Worm (Caenorhabditis elegans) whole organism, L3 larva: ENCODE measurements around the gene F54E7.6.

ENCODE experiments used
- ZK546.5 ChIP-seq: sonication (generic microtip); optimal IDR thresholded peaks from 2 replicates; lab custom pipeline; 2017; ENCODE audit warnings: missing biosample characterization, missing genetic modification characterization
- aly-2 ChIP-seq: fragments of 150-350 bp; optimal IDR thresholded peaks from 2 replicates; lab custom pipeline; 2014; ENCODE audit warnings: missing biosample characterization, missing genetic modification characterization
- ama-1 ChIP-seq: fragments of 150-350 bp; optimal IDR thresholded peaks from 2 replicates; lab custom pipeline; 2018
- ceh-16 ChIP-seq: sonication (generic microtip); optimal IDR thresholded peaks from 2 replicates; lab custom pipeline; 2017; ENCODE audit warnings: missing biosample characterization, missing genetic modification characterization
- ceh-82 ChIP-seq: fragments of 150-350 bp; optimal IDR thresholded peaks from 2 replicates; lab custom pipeline; 2014; ENCODE audit warnings: missing biosample characterization, missing genetic modification characterization
- daf-12 ChIP-seq: fragments of 150-350 bp; optimal IDR thresholded peaks from 2 replicates; lab custom pipeline; 2014; ENCODE audit warnings: missing biosample characterization, missing genetic modification reagents, missing genetic modification characterization
- egl-5 ChIP-seq: fragments of 150-350 bp; optimal IDR thresholded peaks from 2 replicates; lab custom pipeline; 2017; ENCODE audit warnings: missing biosample characterization, missing genetic modification reagents, missing genetic modification characterization, inconsistent platforms
- elt-1 ChIP-seq: fragments of 150-350 bp; optimal IDR thresholded peaks from 2 replicates; lab custom pipeline; 2014; ENCODE audit warnings: missing biosample characterization, missing genetic modification characterization
- elt-2 ChIP-seq: sonication (generic microtip); optimal IDR thresholded peaks from 2 replicates; lab custom pipeline; 2016; ENCODE audit warnings: missing genetic modification reagents, mild to moderate bottlenecking, missing genetic modification characterization, missing compliant biosample characterization
- elt-3 ChIP-seq, 3 experiments: fragments of 150-350 bp in 1 of 3; sonication (generic microtip) in 2 of 3; optimal IDR thresholded peaks; 2 replicates in 2 of 3; 4 replicates in 1 of 3; lab custom pipeline; 2014 to 2017; ENCODE audit warnings: missing biosample characterization in 3 of 3, missing genetic modification characterization in 3 of 3
- eor-1 ChIP-seq, 2 experiments: fragments of 150-350 bp; optimal IDR thresholded peaks; 2 replicates each; lab custom pipeline; 2014 to 2018; ENCODE audit warnings: missing biosample characterization in 2 of 2, missing genetic modification characterization in 2 of 2
- fkh-2 ChIP-seq: fragments of 150-350 bp; optimal IDR thresholded peaks from 2 replicates; lab custom pipeline; 2014; ENCODE audit warnings: missing biosample characterization, missing genetic modification reagents, missing genetic modification characterization
- fos-1 ChIP-seq: fragments of 150-350 bp; optimal IDR thresholded peaks from 2 replicates; lab custom pipeline; 2014; ENCODE audit warnings: missing biosample characterization, missing genetic modification characterization
- hmg-11 ChIP-seq: sonication (generic microtip); optimal IDR thresholded peaks from 2 replicates; lab custom pipeline; 2016; ENCODE audit warnings: missing genetic modification characterization, missing compliant biosample characterization
- jun-1 ChIP-seq: fragments of 150-350 bp; optimal IDR thresholded peaks from 2 replicates; lab custom pipeline; 2014; ENCODE audit warnings: missing biosample characterization, missing genetic modification reagents, missing genetic modification characterization
- lin-15B ChIP-seq: fragments of 150-350 bp; optimal IDR thresholded peaks from 2 replicates; lab custom pipeline; 2014; ENCODE audit warnings: missing biosample characterization, missing genetic modification characterization
- lin-39 ChIP-seq: fragments of 150-350 bp; optimal IDR thresholded peaks from 2 replicates; lab custom pipeline; 2018; ENCODE audit warnings: missing biosample characterization, missing genetic modification reagents, missing genetic modification characterization
- lsy-12 ChIP-seq: sonication (generic microtip); optimal IDR thresholded peaks from 2 replicates; lab custom pipeline; 2016; ENCODE audit warnings: mild to moderate bottlenecking, missing genetic modification characterization, missing compliant biosample characterization
- mdl-1 ChIP-seq: fragments of 150-350 bp; optimal IDR thresholded peaks from 2 replicates; lab custom pipeline; 2014; ENCODE audit warnings: missing biosample characterization, missing genetic modification characterization
- mml-1 ChIP-seq: fragments of 150-350 bp; sonication (generic microtip); optimal IDR thresholded peaks from 3 replicates; lab custom pipeline; 2014; ENCODE audit warnings: missing biosample characterization, missing genetic modification characterization
- nfya-1 ChIP-seq: sonication (generic microtip); optimal IDR thresholded peaks from 2 replicates; lab custom pipeline; 2017; ENCODE audit warnings: missing genetic modification characterization, mild to moderate bottlenecking, missing compliant biosample characterization, antibody characterized with exemption, moderate library complexity; ENCODE audit not compliant: insufficient read depth
- nhr-12 ChIP-seq: fragments of 150-350 bp; optimal IDR thresholded peaks from 2 replicates; lab custom pipeline; 2014; ENCODE audit warnings: missing biosample characterization, missing genetic modification characterization
- nhr-23 ChIP-seq: fragments of 150-350 bp; optimal IDR thresholded peaks from 2 replicates; lab custom pipeline; 2014; ENCODE audit warnings: missing biosample characterization, missing genetic modification reagents, missing genetic modification characterization
- nhr-237 ChIP-seq: fragments of 150-350 bp; optimal IDR thresholded peaks from 2 replicates; lab custom pipeline; 2014; ENCODE audit warnings: missing biosample characterization, missing genetic modification characterization
- nhr-25 ChIP-seq: sonication (generic microtip); optimal IDR thresholded peaks from 2 replicates; lab custom pipeline; 2017; ENCODE audit warnings: missing biosample characterization, missing genetic modification characterization
- nhr-28 ChIP-seq: fragments of 150-350 bp; optimal IDR thresholded peaks from 2 replicates; lab custom pipeline; 2014; ENCODE audit warnings: missing biosample characterization, missing genetic modification characterization
- nhr-43 ChIP-seq: sonication (generic microtip); optimal IDR thresholded peaks from 2 replicates; lab custom pipeline; 2016; ENCODE audit warnings: mild to moderate bottlenecking, missing genetic modification characterization, missing compliant biosample characterization; ENCODE audit not compliant: poor library complexity, severe bottlenecking
- nhr-76 ChIP-seq: fragments of 150-350 bp; sonication (generic microtip); optimal IDR thresholded peaks from 5 replicates; lab custom pipeline; 2014; ENCODE audit warnings: missing biosample characterization, missing genetic modification characterization
- nhr-77 ChIP-seq: fragments of 150-350 bp; optimal IDR thresholded peaks from 2 replicates; lab custom pipeline; 2014; ENCODE audit warnings: missing biosample characterization, missing genetic modification characterization
- pha-4 ChIP-seq: fragments of 150-350 bp; optimal IDR thresholded peaks from 2 replicates; lab custom pipeline; 2014; ENCODE audit warnings: missing biosample characterization, missing genetic modification reagents, missing genetic modification characterization
- pqm-1 ChIP-seq: fragments of 150-350 bp; optimal IDR thresholded peaks from 2 replicates; lab custom pipeline; 2017; ENCODE audit warnings: missing biosample characterization, missing genetic modification characterization, inconsistent platforms
- sea-2 ChIP-seq: fragments of 150-350 bp; sonication (generic microtip); optimal IDR thresholded peaks from 4 replicates; lab custom pipeline; 2014; ENCODE audit warnings: missing biosample characterization, missing genetic modification reagents, missing genetic modification characterization
- skn-1 ChIP-seq: fragments of 150-350 bp; optimal IDR thresholded peaks from 2 replicates; lab custom pipeline; 2014; ENCODE audit warnings: missing biosample characterization, missing genetic modification characterization
- snpc-4 ChIP-seq: fragments of 150-350 bp; optimal IDR thresholded peaks from 2 replicates; lab custom pipeline; 2014; ENCODE audit warnings: missing biosample characterization, missing genetic modification characterization
- tbx-2 ChIP-seq: sonication (generic microtip); optimal IDR thresholded peaks from 2 replicates; lab custom pipeline; 2016; ENCODE audit warnings: mild to moderate bottlenecking, missing genetic modification characterization, missing compliant biosample characterization
- unc-62 ChIP-seq: fragments of 150-350 bp; sonication (generic microtip); optimal IDR thresholded peaks from 4 replicates; lab custom pipeline; 2014; ENCODE audit warnings: missing biosample characterization, missing genetic modification reagents, missing genetic modification characterization
- zag-1 ChIP-seq: fragments of 150-350 bp; optimal IDR thresholded peaks from 2 replicates; lab custom pipeline; 2014; ENCODE audit warnings: missing biosample characterization, missing genetic modification characterization
- ztf-11 ChIP-seq: fragments of 150-350 bp; optimal IDR thresholded peaks from 2 replicates; lab custom pipeline; 2014; ENCODE audit warnings: missing biosample characterization, missing genetic modification characterization
- ztf-4 ChIP-seq: fragments of 150-350 bp; optimal IDR thresholded peaks from 2 replicates; lab custom pipeline; 2014; ENCODE audit warnings: missing biosample characterization, missing genetic modification characterization

F54E7.6 gene

DNA sequence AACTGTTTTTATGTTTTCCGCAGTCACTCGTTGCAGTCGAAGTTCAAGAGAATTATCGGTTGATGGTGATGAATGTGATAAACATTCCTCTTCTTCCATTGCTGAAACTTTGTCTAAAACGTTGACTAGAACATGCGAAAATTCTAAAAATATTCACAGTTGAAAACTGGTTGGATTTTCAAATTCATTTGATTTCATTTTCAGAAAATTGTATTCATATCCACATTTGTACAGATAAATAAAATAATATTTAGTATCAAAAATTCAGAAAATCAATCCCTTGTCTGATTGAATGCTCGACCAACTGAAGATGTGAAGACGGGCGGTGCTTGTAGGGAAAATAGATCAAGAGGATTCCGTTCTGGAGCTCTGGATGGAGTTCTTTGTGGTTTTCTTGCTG, 16.9 kb upstream of the F54E7.6 start, which contains the start of gene F54E7.9:
Gene F54E7.9, minus strand, starts transcription at position 101 of the 400 bp plus-strand sequence.
- no peak for TF ChIP-seq ztf-4 (tag; lab: Kevin White, UChicago)
- no peak for TF ChIP-seq nhr-77 (tag; lab: Kevin White, UChicago)
- TF ChIP-seq mdl-1 (tag; lab: Kevin White, UChicago), result no peak
- no peak for TF ChIP-seq lsy-12 (tag; lab: Kevin White, UChicago)
- TF ChIP-seq elt-2, result no peak
- TF ChIP-seq fos-1 (tag; lab: Kevin White, UChicago), result no peak
- no peak for TF ChIP-seq mml-1 (tag; lab: Kevin White, UChicago)
- no peak for TF ChIP-seq ceh-82 (tag; lab: Kevin White, UChicago)
- TF ChIP-seq unc-62 (GFP tag; lab: Kevin White, UChicago), result no peak
- TF ChIP-seq egl-5 (tag; lab: Kevin White, UChicago), result no peak
- TF ChIP-seq nhr-43 (tag; lab: Kevin White, UChicago), result no peak
- TF ChIP-seq ztf-11 (tag; lab: Kevin White, UChicago), result no peak
- TF ChIP-seq nfya-1, result no peak
- TF ChIP-seq eor-1 (tag; optimal IDR thresholded peaks at IDR 0.05; lab: Kevin White, UChicago), result no peak

DNA sequence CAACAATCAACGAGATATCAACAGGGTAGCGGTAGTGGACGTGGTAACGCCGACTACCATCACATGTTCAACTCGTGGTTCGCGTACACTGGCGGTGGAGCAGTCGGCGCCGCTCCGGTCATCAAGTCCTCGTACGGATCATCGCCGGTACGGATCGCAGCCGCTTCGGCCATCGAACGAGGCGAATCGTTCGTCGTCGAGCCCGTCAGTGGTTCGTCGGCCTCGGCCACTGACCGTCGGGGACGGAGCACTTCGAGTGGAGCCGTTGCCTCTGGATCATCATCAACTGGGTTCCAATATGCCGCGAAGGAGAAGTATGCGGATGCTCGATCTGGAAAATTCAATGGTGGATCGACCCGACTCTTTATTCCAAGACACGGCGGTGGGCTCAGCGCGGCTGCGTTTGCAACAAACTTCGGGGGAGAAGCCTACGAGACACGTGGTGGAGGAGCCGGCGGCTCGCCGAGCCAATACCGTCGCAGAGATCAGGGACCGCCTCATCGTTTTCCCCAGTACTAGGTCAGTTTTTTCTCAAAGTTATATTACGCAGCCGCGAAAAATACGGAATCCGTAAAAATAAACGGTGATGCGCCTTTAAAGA, 14.6 kb upstream of the F54E7.6 start:
- TF ChIP-seq nfya-1 (no peak), lin-15B (tag; lab: Kevin White, UChicago) (no peak), nhr-43 (tag; lab: Kevin White, UChicago) (no peak), ZK546.5 (tag; lab: Kevin White, UChicago) (no peak), ztf-4 (tag; lab: Kevin White, UChicago) (no peak), lin-39 (no peak), skn-1 (tag; lab: Kevin White, UChicago) (no peak), nhr-28 (no peak), nhr-237 (tag; lab: Kevin White, UChicago) (no peak)
- TF ChIP-seq, all 47 proteins: peak for 0

DNA sequence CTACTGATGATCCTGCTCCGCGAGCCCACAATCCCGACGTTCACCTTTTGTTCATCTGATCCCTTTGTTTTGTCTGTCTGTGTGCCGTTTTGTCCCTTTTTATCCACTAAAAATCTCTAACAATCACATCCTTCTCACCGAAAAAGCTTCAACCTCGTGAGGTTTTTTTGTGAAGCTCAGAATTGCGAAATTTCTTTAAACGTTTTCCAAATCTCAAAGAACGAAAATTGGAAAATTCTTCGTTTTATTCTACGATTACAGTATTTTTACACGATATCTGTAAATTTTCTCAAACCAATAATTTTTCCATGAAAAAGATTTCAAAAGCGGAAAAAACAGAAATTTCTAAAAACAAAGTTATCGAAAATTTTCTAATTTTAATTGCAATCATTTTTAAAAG, 13.3 kb upstream of the F54E7.6 start:
- TF ChIP-seq eor-1 (tag; optimal IDR thresholded peaks at IDR 0.05; lab: Kevin White, UChicago), result no peak
- TF ChIP-seq nhr-23 (tag; lab: Kevin White, UChicago), result no peak
- no peak for TF ChIP-seq ceh-16 (tag; lab: Kevin White, UChicago)
- no peak for TF ChIP-seq unc-62 (GFP tag; lab: Kevin White, UChicago)
- TF ChIP-seq nhr-12 (tag; lab: Kevin White, UChicago), result no peak
- TF ChIP-seq ama-1, result no peak
- no peak for TF ChIP-seq jun-1
- no peak for TF ChIP-seq nhr-76 (tag; lab: Kevin White, UChicago)
- no peak for TF ChIP-seq ceh-82 (tag; lab: Kevin White, UChicago)
- TF ChIP-seq daf-12 (tag; lab: Kevin White, UChicago), result no peak
- TF ChIP-seq pqm-1, result no peak
- no peak for TF ChIP-seq sea-2 (GFP tag; lab: Kevin White, UChicago)
- no peak for TF ChIP-seq lin-15B (tag; lab: Kevin White, UChicago)
- TF ChIP-seq elt-3 (tag; optimal IDR thresholded peaks at IDR 0.05; lab: Kevin White, UChicago), result no peak

DNA sequence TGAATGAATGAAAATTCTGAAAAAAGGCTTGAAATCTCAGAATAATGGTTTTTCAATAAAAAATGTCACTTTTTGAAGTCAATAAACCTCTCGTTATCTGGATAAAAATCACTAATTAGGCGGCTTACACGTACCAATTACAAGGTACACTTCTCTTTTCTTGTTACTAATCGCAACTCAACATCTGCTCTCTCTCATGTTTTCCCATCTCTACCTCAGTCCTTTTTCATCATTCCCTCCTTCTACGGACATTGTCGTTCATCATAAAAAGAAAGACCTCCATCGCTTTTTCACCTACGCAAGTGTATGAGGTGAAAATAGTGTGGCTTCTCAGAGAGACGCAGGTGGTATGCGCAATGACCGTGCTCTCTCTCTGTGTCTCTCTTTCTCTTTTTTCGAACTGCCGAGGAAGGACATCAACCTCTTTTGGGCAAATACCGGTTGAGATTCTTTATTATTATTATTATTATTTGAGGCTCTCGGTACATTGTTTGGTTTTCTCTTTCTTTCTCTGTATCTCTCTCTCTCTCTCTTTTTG, 7.1 kb upstream of the F54E7.6 start:
- TF ChIP-seq nhr-77 (tag; lab: Kevin White, UChicago), result no peak
- no peak for TF ChIP-seq ama-1
- peak; percentile 19 for TF ChIP-seq hmg-11 (tag; lab: Kevin White, UChicago)
- no peak for TF ChIP-seq tbx-2 (tag; lab: Kevin White, UChicago)
- TF ChIP-seq mdl-1 (tag; lab: Kevin White, UChicago), result no peak
- TF ChIP-seq nhr-76 (tag; lab: Kevin White, UChicago), result no peak
- no peak for TF ChIP-seq sea-2 (GFP tag; lab: Kevin White, UChicago)
- no peak for TF ChIP-seq snpc-4 (tag; lab: Kevin White, UChicago)
- TF ChIP-seq ztf-11 (tag; lab: Kevin White, UChicago), result no peak
- TF ChIP-seq nhr-23 (tag; lab: Kevin White, UChicago), result no peak
- no peak for TF ChIP-seq eor-1 (tag; optimal IDR thresholded peaks at IDR 0.05; lab: Kevin White, UChicago)
- TF ChIP-seq ceh-16 (tag; lab: Kevin White, UChicago), result no peak
- peak; percentile 22 for TF ChIP-seq elt-1
- TF ChIP-seq pha-4 (tag; lab: Kevin White, UChicago), result peak; percentile 37
- no peak for TF ChIP-seq ztf-4 (tag; lab: Kevin White, UChicago)
- no peak for TF ChIP-seq fkh-2 (tag; lab: Kevin White, UChicago)
- TF ChIP-seq nhr-25 (tag; lab: Kevin White, UChicago), result peak; percentile 76
- TF ChIP-seq aly-2 (tag; lab: Kevin White, UChicago), result no peak
- no peak for TF ChIP-seq nhr-28
- no peak for TF ChIP-seq zag-1 (tag; lab: Kevin White, UChicago)
- no peak for TF ChIP-seq nhr-43 (tag; lab: Kevin White, UChicago)
- TF ChIP-seq nfya-1, result peak; percentile 12
- peak; percentile 3 for TF ChIP-seq elt-2
